Fruit fly (Drosophila melanogaster): ENCODE measurements around the gene DNAlig3.

DNAlig3 gene

dm6 chr3R:12448889-12449314 is 47.3 kb upstream of the DNAlig3 start, which contains the start of gene CG18549 (continued):
- peak; percentile 82 for TF ChIP-seq Opbp (GFP tag; IDR thresholded peaks at IDR 0.05; ENCODE audit: partially characterized antibody)
- TF ChIP-seq Kr (GFP tag; optimal IDR thresholded peaks at IDR 0.05), result peak; percentile 73
- TF ChIP-seq Dip2 (GFP tag; IDR thresholded peaks at IDR 0.05), result peak; percentile 83
- peak; percentile 100 for TF ChIP-seq ems (GFP tag; optimal IDR thresholded peaks at IDR 0.05)
- peak; percentile 98 for TF ChIP-seq CkIIα-i1 (GFP tag; IDR thresholded peaks at IDR 0.05)
- peak; percentile 85 for TF ChIP-seq Scr (GFP tag; IDR thresholded peaks at IDR 0.05; ENCODE audit: partially characterized antibody)
- TF ChIP-seq Dref (GFP tag; IDR thresholded peaks at IDR 0.05), result peak; percentile 82
- TF ChIP-seq CG9876 (GFP tag; optimal IDR thresholded peaks at IDR 0.05), result peak; percentile 96
- TF ChIP-seq gfzf (GFP tag; optimal IDR thresholded peaks at IDR 0.05), result peak; percentile 44
- peak; percentile 99 for TF ChIP-seq Vsx1 (GFP tag; optimal IDR thresholded peaks at IDR 0.05)
- peak; percentile 99 for TF ChIP-seq CG14667 (GFP tag; IDR thresholded peaks at IDR 0.05)
- TF ChIP-seq D19B (GFP tag; optimal IDR thresholded peaks at IDR 0.05), result peak; percentile 97
- peak; percentile 99 for TF ChIP-seq kni (GFP tag; optimal IDR thresholded peaks at IDR 0.05)
- TF ChIP-seq aop (GFP tag; IDR thresholded peaks at IDR 0.05), result peak; percentile 98
- TF ChIP-seq hth (optimal IDR thresholded peaks at IDR 0.05), result no peak
- TF ChIP-seq CG8924 (tag; optimal IDR thresholded peaks at IDR 0.05), result peak; percentile 100
- TF ChIP-seq en (GFP tag; optimal IDR thresholded peaks at IDR 0.05), result peak; percentile 99
- peak; percentile 100 for TF ChIP-seq Asciz (GFP tag; optimal IDR thresholded peaks at IDR 0.05)
- peak; percentile 99 for TF ChIP-seq exex (tag; optimal IDR thresholded peaks at IDR 0.05)
- peak; percentile 99 for TF ChIP-seq CG6272 (GFP tag; IDR thresholded peaks at IDR 0.05)
- peak; percentile 100 for TF ChIP-seq CG5953 (GFP tag; IDR thresholded peaks at IDR 0.05)
- peak; percentile 100 for TF ChIP-seq Dbx (GFP tag; IDR thresholded peaks at IDR 0.05)
- TF ChIP-seq prd (optimal IDR thresholded peaks at IDR 0.05), result no peak
- TF ChIP-seq prd (GFP tag; IDR thresholded peaks at IDR 0.05), result peak; percentile 100
- peak; percentile 93 for TF ChIP-seq CG18011 (GFP tag; optimal IDR thresholded peaks at IDR 0.05)
- peak; percentile 99 for TF ChIP-seq jing (GFP tag; optimal IDR thresholded peaks at IDR 0.05)
- TF ChIP-seq Med (GFP tag), result peak; percentile 100
- TF ChIP-seq CG10462 (GFP tag; optimal IDR thresholded peaks at IDR 0.05), result peak; percentile 99
- peak; percentile 85 for TF ChIP-seq CG7928 (GFP tag; optimal IDR thresholded peaks at IDR 0.05)
- peak; percentile 100 for TF ChIP-seq CG11247 (GFP tag; IDR thresholded peaks at IDR 0.05)
- peak; percentile 100 for TF ChIP-seq CG13296 (GFP tag; optimal IDR thresholded peaks at IDR 0.05)
- peak; percentile 100 for TF ChIP-seq ase (GFP tag; IDR thresholded peaks at IDR 0.05)
- TF ChIP-seq Hand (GFP tag; optimal IDR thresholded peaks at IDR 0.05), result peak; percentile 99
- TF ChIP-seq ssp (GFP tag; IDR thresholded peaks at IDR 0.05), result peak; percentile 97
- peak; percentile 98 for TF ChIP-seq Doc2 (GFP tag; IDR thresholded peaks at IDR 0.05)
- peak; percentile 95 for TF ChIP-seq CG4360 (GFP tag; IDR thresholded peaks at IDR 0.05)
- TF ChIP-seq CG34224 (GFP tag; IDR thresholded peaks at IDR 0.05; ENCODE audit: partially characterized antibody), result peak; percentile 89
- TF ChIP-seq hkb (optimal IDR thresholded peaks at IDR 0.05), result no peak
- peak; percentile 100 for TF ChIP-seq hkb (GFP tag; IDR thresholded peaks at IDR 0.05)
- TF ChIP-seq corto (GFP tag; optimal IDR thresholded peaks at IDR 0.05), result peak; percentile 100
- peak; percentile 100 for TF ChIP-seq run (tag; optimal IDR thresholded peaks at IDR 0.05)
- TF ChIP-seq ind (GFP tag; optimal IDR thresholded peaks at IDR 0.05), result peak; percentile 99
- peak; percentile 100 for TF ChIP-seq danr (GFP tag; IDR thresholded peaks at IDR 0.05)
- TF ChIP-seq CG13775 (GFP tag; optimal IDR thresholded peaks at IDR 0.05), result peak; percentile 99
- TF ChIP-seq CG2875 (GFP tag; optimal IDR thresholded peaks at IDR 0.05), result peak; percentile 100
- TF ChIP-seq CG30403 (GFP tag; optimal IDR thresholded peaks at IDR 0.05), result peak; percentile 100
- peak; percentile 100 for TF ChIP-seq CG7372 (GFP tag; IDR thresholded peaks at IDR 0.05)
- peak; percentile 96 for TF ChIP-seq CG17186 (GFP tag; optimal IDR thresholded peaks at IDR 0.05)
- TF ChIP-seq CG8290 (GFP tag; optimal IDR thresholded peaks at IDR 0.05), result peak; percentile 99
- TF ChIP-seq CG8290 (tag; optimal IDR thresholded peaks at IDR 0.05), result peak; percentile 95 to 99
- TF ChIP-seq HLH4C (GFP tag; IDR thresholded peaks at IDR 0.05; ENCODE audit: partially characterized antibody), result peak; percentile 73
- peak; percentile 100 for TF ChIP-seq ranshi (GFP tag; IDR thresholded peaks at IDR 0.05)
- no peak for TF ChIP-seq fru (optimal IDR thresholded peaks at IDR 0.05)

All from whole organism, embryonic.